Fruit fly (Drosophila melanogaster) whole organism, prepupa: ENCODE measurements around the gene scramb1.

Experiments used
- CG10631 ChIP-seq: fragments of 200-800 bp; sonication (Bioruptor generic); optimal IDR thresholded peaks from 2 replicates; lab custom pipeline; 2016; ENCODE audit warnings: missing biosample characterization, missing genetic modification characterization
- CG10669 ChIP-seq: fragments of 200-800 bp; sonication (Bioruptor generic); optimal IDR thresholded peaks from 3 replicates; lab custom pipeline; 2018; ENCODE audit warnings: missing biosample characterization, mild to moderate bottlenecking, missing genetic modification characterization, moderate library complexity
- CG11294 ChIP-seq: fragments of 200-800 bp; sonication (Bioruptor generic); IDR thresholded peaks from 2 replicates; pipeline ENCODE4 v1.3.6; 2022; ENCODE audit warnings: missing biosample characterization, missing genetic modification characterization
- CG11902 ChIP-seq: fragments of 200-800 bp; sonication (Bioruptor generic); optimal IDR thresholded peaks from 3 replicates; lab custom pipeline; 2016; ENCODE audit warnings: missing biosample characterization, missing genetic modification characterization
- CG15336 ChIP-seq: fragments of 200-800 bp; sonication (Bioruptor generic); IDR thresholded peaks from 2 replicates; pipeline ENCODE4 v1.3.6; 2022; ENCODE audit warnings: missing biosample characterization, missing genetic modification characterization
- CG1621 ChIP-seq: fragments of 200-800 bp; sonication (Bioruptor generic); optimal IDR thresholded peaks from 3 replicates; lab custom pipeline; 2018; ENCODE audit warnings: missing biosample characterization, mild to moderate bottlenecking, missing genetic modification characterization
- CG16779 ChIP-seq: fragments of 200-800 bp; sonication (Bioruptor generic); optimal IDR thresholded peaks from 3 replicates; lab custom pipeline; 2017; ENCODE audit warnings: missing biosample characterization, mild to moderate bottlenecking, missing genetic modification characterization
- CG3032 ChIP-seq: fragments of 200-800 bp; optimal IDR thresholded peaks from 2 replicates; lab custom pipeline; 2019; ENCODE audit warnings: missing biosample characterization, mild to moderate bottlenecking, missing genetic modification characterization, moderate library complexity
- CG31627 ChIP-seq: fragments of 200-800 bp; sonication (Bioruptor generic); optimal IDR thresholded peaks from 3 replicates; lab custom pipeline; 2016; ENCODE audit warnings: missing biosample characterization, missing genetic modification characterization
- CG32006 ChIP-seq: fragments of 200-800 bp; sonication (Bioruptor generic); optimal IDR thresholded peaks from 3 replicates; lab custom pipeline; 2017; ENCODE audit warnings: missing biosample characterization, mild to moderate bottlenecking, missing genetic modification characterization
- CG3919 ChIP-seq: fragments of 200-800 bp; sonication (Bioruptor generic); optimal IDR thresholded peaks from 3 replicates; lab custom pipeline; 2016; ENCODE audit warnings: missing biosample characterization, missing genetic modification characterization
- CG4318 ChIP-seq: fragments of 200-800 bp; sonication (Bioruptor generic); optimal IDR thresholded peaks from 3 replicates; lab custom pipeline; 2017; ENCODE audit warnings: missing biosample characterization, mild to moderate bottlenecking, missing genetic modification characterization
- CG6163 ChIP-seq: fragments of 200-800 bp; sonication (Bioruptor generic); IDR thresholded peaks from 3 replicates; pipeline ENCODE4 v1.3.6; 2022; ENCODE audit warnings: missing biosample characterization, missing genetic modification characterization
- CG6792 ChIP-seq: fragments of 200-800 bp; sonication (Bioruptor generic); optimal IDR thresholded peaks from 3 replicates; lab custom pipeline; 2016; ENCODE audit warnings: missing biosample characterization, missing genetic modification characterization
- CG6808 ChIP-seq: fragments of 200-800 bp; sonication (Bioruptor generic); optimal IDR thresholded peaks from 3 replicates; lab custom pipeline; 2017; ENCODE audit warnings: missing biosample characterization, missing genetic modification characterization, mild to moderate bottlenecking, moderate library complexity, missing genetic modification reagents
- Eip75B ChIP-seq: fragments of 200-800 bp; sonication (Bioruptor generic); optimal IDR thresholded peaks from 3 replicates; lab custom pipeline; 2016; ENCODE audit warnings: missing biosample characterization, missing genetic modification characterization
- Eip78C ChIP-seq: fragments of 200-800 bp; sonication (Bioruptor generic); peaks from one replicate; lab custom pipeline; 2016; ENCODE audit warnings: missing biosample characterization, missing genetic modification characterization
- Ets21C ChIP-seq: fragments of 200-800 bp; sonication (Bioruptor generic); optimal IDR thresholded peaks from 3 replicates; lab custom pipeline; 2016; ENCODE audit warnings: missing biosample characterization, missing genetic modification characterization
- Ets96B ChIP-seq: fragments of 200-800 bp; optimal IDR thresholded peaks from 2 replicates; lab custom pipeline; 2019; ENCODE audit warnings: missing biosample characterization, mild to moderate bottlenecking, missing genetic modification characterization, moderate library complexity
- Gug ChIP-seq: fragments of 200-800 bp; sonication (Bioruptor generic); IDR thresholded peaks from 2 replicates; pipeline ENCODE4 v1.3.6; 2022; ENCODE audit warnings: missing biosample characterization, missing genetic modification characterization
- Hr38 ChIP-seq: sonication (Bioruptor generic); optimal IDR thresholded peaks from 2 replicates; lab custom pipeline; 2016; ENCODE audit warnings: missing biosample characterization, missing genetic modification characterization
- Hr39 ChIP-seq: fragments of 200-800 bp; sonication (Bioruptor generic); optimal IDR thresholded peaks from 2 replicates; lab custom pipeline; 2016; ENCODE audit warnings: missing biosample characterization, missing genetic modification characterization
- Hr4 ChIP-seq: fragments of 200-800 bp; sonication (Bioruptor generic); optimal IDR thresholded peaks from 3 replicates; lab custom pipeline; 2016; ENCODE audit warnings: missing biosample characterization, missing genetic modification characterization
- Lpt ChIP-seq: fragments of 200-800 bp; sonication (Bioruptor generic); optimal IDR thresholded peaks from 3 replicates; lab custom pipeline; 2016; ENCODE audit warnings: missing biosample characterization, missing genetic modification characterization
- Met ChIP-seq: fragments of 200-800 bp; sonication (Bioruptor generic); optimal IDR thresholded peaks from 3 replicates; lab custom pipeline; 2016; ENCODE audit warnings: missing biosample characterization, missing genetic modification characterization
- OdsH ChIP-seq: fragments of 200-800 bp; sonication (Bioruptor generic); optimal IDR thresholded peaks from 3 replicates; lab custom pipeline; 2016; ENCODE audit warnings: missing biosample characterization, missing genetic modification characterization
- Smox ChIP-seq: fragments of 200-800 bp; sonication (Bioruptor generic); optimal IDR thresholded peaks from 3 replicates; lab custom pipeline; 2016; ENCODE audit warnings: missing biosample characterization, missing genetic modification characterization
- Sox102F ChIP-seq: fragments of 200-800 bp; sonication (Bioruptor generic); optimal IDR thresholded peaks from 2 replicates; lab custom pipeline; 2016; ENCODE audit warnings: missing biosample characterization, mild to moderate bottlenecking, missing genetic modification characterization
- Sox14 ChIP-seq: fragments of 200-800 bp; sonication (Bioruptor generic); optimal IDR thresholded peaks from 3 replicates; lab custom pipeline; 2016; ENCODE audit warnings: missing biosample characterization, missing genetic modification characterization
- achi ChIP-seq: fragments of 200-800 bp; sonication (Bioruptor generic); optimal IDR thresholded peaks from 3 replicates; lab custom pipeline; 2016; ENCODE audit warnings: missing biosample characterization, missing genetic modification characterization
- acj6 ChIP-seq: fragments of 200-800 bp; sonication (Bioruptor generic); optimal IDR thresholded peaks from 3 replicates; lab custom pipeline; 2016; ENCODE audit warnings: missing biosample characterization, missing genetic modification characterization
- cyc ChIP-seq: fragments of 200-800 bp; sonication (Bioruptor generic); optimal IDR thresholded peaks from 3 replicates; lab custom pipeline; 2016; ENCODE audit warnings: missing biosample characterization, missing genetic modification characterization
- dac ChIP-seq: fragments of 200-800 bp; sonication (Bioruptor generic); optimal IDR thresholded peaks from 2 replicates; lab custom pipeline; 2017; ENCODE audit warnings: missing biosample characterization, mild to moderate bottlenecking, missing genetic modification characterization
- dsx ChIP-seq: fragments of 200-800 bp; optimal IDR thresholded peaks from 3 replicates; lab custom pipeline; 2019; ENCODE audit warnings: missing biosample characterization, mild to moderate bottlenecking, missing genetic modification characterization, moderate library complexity; ENCODE audit not compliant: poor library complexity, severe bottlenecking
- eg ChIP-seq: fragments of 200-800 bp; sonication (Bioruptor generic); IDR thresholded peaks from 3 replicates; pipeline ENCODE4 v1.3.6; 2022; ENCODE audit warnings: missing biosample characterization, missing genetic modification characterization
- esn ChIP-seq: fragments of 200-800 bp; sonication (Bioruptor generic); optimal IDR thresholded peaks from 2 replicates; lab custom pipeline; 2016; ENCODE audit warnings: missing biosample characterization, mild to moderate bottlenecking, missing genetic modification characterization, moderate library complexity
- fd59A ChIP-seq: fragments of 200-800 bp; sonication (Bioruptor generic); optimal IDR thresholded peaks from 2 replicates; lab custom pipeline; 2017; ENCODE audit warnings: missing biosample characterization, mild to moderate bottlenecking, missing genetic modification characterization, missing genetic modification reagents
- lz ChIP-seq: fragments of 200-800 bp; sonication (Bioruptor generic); optimal IDR thresholded peaks from 3 replicates; lab custom pipeline; 2016; ENCODE audit warnings: missing biosample characterization, missing genetic modification characterization
- pdm3 ChIP-seq: fragments of 200-800 bp; sonication (Bioruptor generic); optimal IDR thresholded peaks from 3 replicates; lab custom pipeline; 2016; ENCODE audit warnings: missing biosample characterization, missing genetic modification characterization
- spab ChIP-seq: fragments of 200-800 bp; sonication (Bioruptor generic); optimal IDR thresholded peaks from 2 replicates; lab custom pipeline; 2017; ENCODE audit warnings: missing biosample characterization, mild to moderate bottlenecking, missing genetic modification characterization, missing genetic modification reagents
- ss ChIP-seq, 2 experiments: fragments of 200-800 bp; sonication (Bioruptor generic); optimal IDR thresholded peaks; 2 replicates in 1 of 2; 3 replicates in 1 of 2; lab custom pipeline; 2017 to 2018; ENCODE audit warnings: mild to moderate bottlenecking in 2 of 2, missing biosample characterization in 2 of 2, missing genetic modification characterization in 2 of 2, moderate library complexity in 1 of 2
- svp ChIP-seq: fragments of 200-800 bp; sonication (Bioruptor generic); peaks from one replicate; lab custom pipeline; 2016; ENCODE audit warnings: missing biosample characterization, missing genetic modification characterization
- topi ChIP-seq: fragments of 200-800 bp; sonication (Bioruptor generic); optimal IDR thresholded peaks from 3 replicates; lab custom pipeline; 2016; ENCODE audit warnings: missing biosample characterization, missing genetic modification characterization
- vri ChIP-seq: fragments of 200-800 bp; sonication (Bioruptor generic); optimal IDR thresholded peaks from 3 replicates; lab custom pipeline; 2016; ENCODE audit warnings: missing biosample characterization, mild to moderate bottlenecking, missing genetic modification characterization

Gene scramb1

dm6 chr3L:10230542-10230941 is 5.5 kb upstream of the scramb1 start:
- TF ChIP-seq Smox (GFP tag; lab: Kevin White, UChicago) (no peak), CG15336 (GFP tag; lab: Robert Waterston, UW) (peak; percentile 43), CG32006 (GFP tag; lab: Kevin White, UChicago) (peak; percentile 49), pdm3 (peak; percentile 15), CG6163 (GFP tag; lab: Robert Waterston, UW) (peak; percentile 36; the same call in 2 of the 3 replicates), Lpt (GFP tag; lab: Kevin White, UChicago) (no peak), Hr4 (GFP tag; lab: Kevin White, UChicago) (peak; percentile 11), CG4318 (peak; percentile 4), dsx (GFP tag; lab: Kevin White, UChicago) (no peak), Gug (0 out of 2 replicates have a peak, but pooled peaks have one; percentile 24), CG11294 (GFP tag; lab: Robert Waterston, UW) (peak; percentile 32; the same call in 1 of the 2 replicates)

dm6 chr3L:10227094-10227493 is 2.1 kb upstream of the scramb1 start:
- TF ChIP-seq vri (GFP tag; lab: Kevin White, UChicago) (peak; percentile 14), CG6163 (GFP tag; lab: Robert Waterston, UW) (peak; percentile 63; the same call in 1 of the 3 replicates), CG32006 (GFP tag; lab: Kevin White, UChicago) (no peak), Eip75B (GFP tag; lab: Kevin White, UChicago) (peak; percentile 38), CG3032 (tag; lab: Kevin White, UChicago) (peak; percentile 25), CG31627 (GFP tag; lab: Kevin White, UChicago) (peak; percentile 39), CG16779 (tag; lab: Kevin White, UChicago) (no peak), Gug (no peak), CG4318 (no peak), cyc (peak; percentile 17), Hr39 (GFP tag; lab: Kevin White, UChicago) (peak; percentile 39), dsx (GFP tag; lab: Kevin White, UChicago) (peak; percentile 11), dac (GFP tag; lab: Kevin White, UChicago) (no peak), ss (GFP tag; optimal IDR thresholded peaks at IDR 0.05; lab: Kevin White, UChicago) (peak in 1 of 2 experiments; percentile 41), CG10631 (GFP tag; lab: Kevin White, UChicago) (no peak), Sox14 (GFP tag; lab: Kevin White, UChicago) (peak; percentile 18), acj6 (GFP tag; lab: Kevin White, UChicago) (peak; percentile 4), CG3919 (GFP tag; lab: Kevin White, UChicago) (peak; percentile 36), CG6792 (GFP tag; lab: Kevin White, UChicago) (peak; percentile 28), Smox (GFP tag; lab: Kevin White, UChicago) (peak; percentile 44), CG10669 (peak; percentile 40), Ets21C (GFP tag; lab: Kevin White, UChicago) (peak; percentile 23), pdm3 (peak; percentile 13), CG1621 (tag; lab: Kevin White, UChicago) (peak; percentile 32), esn (GFP tag; lab: Kevin White, UChicago) (peak; percentile 33), eg (GFP tag; lab: Robert Waterston, UW) (0 out of 3 replicates have a peak, but pooled peaks have one; percentile 16), Sox102F (GFP tag; lab: Kevin White, UChicago) (no peak), CG11902 (no peak), Met (GFP tag; lab: Kevin White, UChicago) (peak; percentile 51), Ets96B (tag; lab: Kevin White, UChicago) (peak; percentile 36), OdsH (GFP tag; lab: Kevin White, UChicago) (peak; percentile 23), fd59A (GFP tag; lab: Kevin White, UChicago) (peak; percentile 16), achi (GFP tag; lab: Kevin White, UChicago) (peak; percentile 10), Hr38 (GFP tag; lab: Kevin White, UChicago) (no peak), Lpt (GFP tag; lab: Kevin White, UChicago) (no peak), lz (GFP tag; lab: Kevin White, UChicago) (peak; percentile 33), spab (peak; percentile 16), topi (GFP tag; lab: Kevin White, UChicago) (peak; percentile 31), CG6808 (GFP tag; lab: Kevin White, UChicago) (peak; percentile 8), svp (GFP tag; lab: Kevin White, UChicago) (peak; percentile 76), Eip78C (GFP tag; lab: Kevin White, UChicago) (peak; percentile 67)
